Fruit fly (Drosophila melanogaster) whole organism, embryonic: ENCODE measurements around the gene galectin.

ENCODE experiments used
- Adf1 ChIP-seq: fragments of 200-800 bp; sonication (Bioruptor generic); IDR thresholded peaks from 2 replicates; pipeline ENCODE4 v1.3.6; 2022; ENCODE audit warnings: missing biosample characterization, missing genetic modification characterization
- Bgb ChIP-seq: fragments of 200-800 bp; sonication (Bioruptor generic); IDR thresholded peaks from 2 replicates; pipeline ENCODE4 v1.3.6; 2022; ENCODE audit warnings: missing biosample characterization, missing genetic modification characterization; ENCODE audit not compliant: partially characterized antibody
- CG10147 ChIP-seq: fragments of 200-800 bp; sonication (Bioruptor generic); optimal IDR thresholded peaks from 2 replicates; lab custom pipeline; 2019; ENCODE audit warnings: missing biosample characterization, mild to moderate bottlenecking, missing genetic modification characterization, moderate library complexity
- CG10274 ChIP-seq: fragments of 200-800 bp; sonication (Bioruptor generic); optimal IDR thresholded peaks from 3 replicates; lab custom pipeline; 2017; ENCODE audit warnings: missing biosample characterization, mild to moderate bottlenecking, missing genetic modification characterization
- CG11456 ChIP-seq: fragments of 200-800 bp; sonication (Bioruptor generic); IDR thresholded peaks from 3 replicates; pipeline ENCODE4 v1.3.6; 2022; ENCODE audit warnings: missing biosample characterization, missing genetic modification characterization
- CG11696 ChIP-seq: fragments of 200-800 bp; sonication (Bioruptor generic); IDR thresholded peaks from 2 replicates; pipeline ENCODE4 v1.3.6; 2022; ENCODE audit warnings: missing biosample characterization, missing genetic modification characterization
- CG12104 ChIP-seq: fragments of 200-800 bp; sonication (Bioruptor generic); optimal IDR thresholded peaks from 3 replicates; lab custom pipeline; 2016; ENCODE audit warnings: missing biosample characterization, missing genetic modification characterization
- CG12391 ChIP-seq: fragments of 200-800 bp; sonication (Bioruptor generic); optimal IDR thresholded peaks from 3 replicates; lab custom pipeline; 2018; ENCODE audit warnings: missing biosample characterization, mild to moderate bottlenecking, missing genetic modification characterization, moderate library complexity
- CG13287 ChIP-seq: fragments of 200-800 bp; sonication (Bioruptor generic); IDR thresholded peaks from 2 replicates; pipeline ENCODE4 v1.3.6; 2022; ENCODE audit warnings: missing biosample characterization, missing genetic modification characterization; ENCODE audit not compliant: partially characterized antibody
- CG13624 ChIP-seq: fragments of 200-800 bp; sonication (Bioruptor generic); optimal IDR thresholded peaks from 2 replicates; lab custom pipeline; 2016; ENCODE audit warnings: missing biosample characterization, missing genetic modification characterization
- CG13894 ChIP-seq: fragments of 200-800 bp; sonication (Bioruptor generic); optimal IDR thresholded peaks from 3 replicates; lab custom pipeline; 2018; ENCODE audit warnings: missing biosample characterization, mild to moderate bottlenecking, missing genetic modification characterization, moderate library complexity
- CG14710 ChIP-seq: fragments of 200-800 bp; sonication (Bioruptor generic); optimal IDR thresholded peaks from 3 replicates; lab custom pipeline; 2019; ENCODE audit warnings: missing biosample characterization, mild to moderate bottlenecking, missing genetic modification characterization, moderate library complexity
- CG15269 ChIP-seq: fragments of 200-800 bp; sonication (Bioruptor generic); optimal IDR thresholded peaks from 2 replicates; lab custom pipeline; 2018; ENCODE audit warnings: missing biosample characterization, mild to moderate bottlenecking, missing genetic modification characterization, moderate library complexity
- CG2712 ChIP-seq: fragments of 200-800 bp; optimal IDR thresholded peaks from 3 replicates; lab custom pipeline; 2019; ENCODE audit warnings: missing biosample characterization, mild to moderate bottlenecking, missing genetic modification characterization, moderate library complexity
- CG30020 ChIP-seq: fragments of 200-800 bp; optimal IDR thresholded peaks from 2 replicates; lab custom pipeline; 2019; ENCODE audit warnings: missing biosample characterization, mild to moderate bottlenecking, missing genetic modification characterization, moderate library complexity
- CG32772 ChIP-seq: fragments of 200-800 bp; sonication (Bioruptor generic); IDR thresholded peaks from 2 replicates; pipeline ENCODE4 v1.3.6; 2022; ENCODE audit warnings: missing biosample characterization, missing genetic modification characterization
- CG34224 ChIP-seq: fragments of 200-800 bp; sonication (Bioruptor generic); IDR thresholded peaks from 3 replicates; pipeline ENCODE4 v1.3.6; 2022; ENCODE audit warnings: missing biosample characterization, missing genetic modification characterization; ENCODE audit not compliant: partially characterized antibody
- CG4360 ChIP-seq: fragments of 200-800 bp; sonication (Bioruptor generic); IDR thresholded peaks from 2 replicates; pipeline ENCODE4 v1.3.6; 2022; ENCODE audit warnings: missing biosample characterization, missing genetic modification characterization
- CG7357 ChIP-seq: fragments of 200-800 bp; sonication (Bioruptor generic); IDR thresholded peaks from 3 replicates; pipeline ENCODE4 v1.3.6; 2022; ENCODE audit warnings: missing biosample characterization, missing genetic modification characterization
- CG7928 ChIP-seq: fragments of 200-800 bp; sonication (Bioruptor generic); optimal IDR thresholded peaks from 2 replicates; lab custom pipeline; 2017; ENCODE audit warnings: missing biosample characterization, mild to moderate bottlenecking, missing genetic modification characterization
- CG9437 ChIP-seq: fragments of 200-800 bp; sonication (Bioruptor generic); optimal IDR thresholded peaks from 2 replicates; lab custom pipeline; 2018; ENCODE audit warnings: missing biosample characterization, mild to moderate bottlenecking, missing genetic modification characterization
- Dll ChIP-seq: fragments of 200-800 bp; sonication (Bioruptor generic); IDR thresholded peaks from 4 replicates; pipeline ENCODE4 v1.3.6; 2022; ENCODE audit warnings: missing biosample characterization, missing genetic modification characterization; ENCODE audit not compliant: partially characterized antibody
- Dp ChIP-seq: fragments of 200-800 bp; sonication (Bioruptor generic); optimal IDR thresholded peaks from 2 replicates; lab custom pipeline; 2018; ENCODE audit warnings: missing biosample characterization, mild to moderate bottlenecking, missing genetic modification characterization, moderate library complexity
- Fer1 ChIP-seq: fragments of 200-800 bp; sonication (Bioruptor generic); optimal IDR thresholded peaks from 2 replicates; lab custom pipeline; 2017; ENCODE audit warnings: missing biosample characterization, mild to moderate bottlenecking, missing genetic modification characterization
- HmgZ ChIP-seq: fragments of 200-800 bp; sonication (Bioruptor generic); optimal IDR thresholded peaks from 2 replicates; lab custom pipeline; 2018; ENCODE audit warnings: missing biosample characterization, mild to moderate bottlenecking, missing genetic modification characterization
- Hmx ChIP-seq: fragments of 200-800 bp; sonication (Bioruptor generic); optimal IDR thresholded peaks from 2 replicates; lab custom pipeline; 2016; ENCODE audit warnings: missing biosample characterization, missing genetic modification characterization
- NfI ChIP-seq: fragments of 200-800 bp; sonication (Bioruptor generic); optimal IDR thresholded peaks from 3 replicates; lab custom pipeline; 2018; ENCODE audit warnings: missing biosample characterization, mild to moderate bottlenecking, missing genetic modification characterization, moderate library complexity
- PHDP ChIP-seq: fragments of 200-800 bp; sonication (Bioruptor generic); optimal IDR thresholded peaks from 3 replicates; lab custom pipeline; 2018; ENCODE audit warnings: missing biosample characterization, mild to moderate bottlenecking, missing genetic modification characterization, moderate library complexity
- Spps ChIP-seq: fragments of 200-800 bp; sonication (Bioruptor generic); optimal IDR thresholded peaks from 2 replicates; lab custom pipeline; 2018; ENCODE audit warnings: missing biosample characterization, mild to moderate bottlenecking, missing genetic modification characterization
- YL-1 ChIP-seq: fragments of 200-800 bp; sonication (Bioruptor generic); optimal IDR thresholded peaks from 3 replicates; lab custom pipeline; 2017; ENCODE audit warnings: missing biosample characterization, mild to moderate bottlenecking, missing genetic modification characterization
- amos ChIP-seq: fragments of 200-800 bp; sonication (Bioruptor generic); IDR thresholded peaks from 2 replicates; pipeline ENCODE4 v1.3.6; 2022; ENCODE audit warnings: missing biosample characterization, missing genetic modification characterization; ENCODE audit not compliant: partially characterized antibody
- bbx ChIP-seq: fragments of 200-800 bp; sonication (Bioruptor generic); IDR thresholded peaks from 2 replicates; pipeline ENCODE4 v1.3.6; 2022; ENCODE audit warnings: missing biosample characterization, missing genetic modification characterization; ENCODE audit not compliant: partially characterized antibody
- chinmo ChIP-seq: fragments of 200-800 bp; sonication (Bioruptor generic); IDR thresholded peaks from 4 replicates; pipeline ENCODE4 v1.3.6; 2022; ENCODE audit warnings: missing biosample characterization, missing genetic modification characterization; ENCODE audit not compliant: partially characterized antibody
- crc ChIP-seq: fragments of 200-800 bp; sonication (Bioruptor generic); optimal IDR thresholded peaks from 2 replicates; lab custom pipeline; 2016; ENCODE audit warnings: missing biosample characterization, missing genetic modification characterization
- fd102C ChIP-seq: fragments of 200-800 bp; sonication (Bioruptor generic); optimal IDR thresholded peaks from 2 replicates; lab custom pipeline; 2018; ENCODE audit warnings: missing biosample characterization, mild to moderate bottlenecking, missing genetic modification characterization, moderate library complexity
- fru ChIP-seq: fragments of >200 bp; optimal IDR thresholded peaks from 2 replicates; lab custom pipeline; 2017
- gt ChIP-seq: fragments of 200-800 bp; sonication (Bioruptor generic); IDR thresholded peaks from 2 replicates; pipeline ENCODE4 v1.3.6; 2022; ENCODE audit warnings: missing biosample characterization, missing genetic modification characterization
- hbn ChIP-seq: fragments of 200-800 bp; sonication (Bioruptor generic); IDR thresholded peaks from 2 replicates; pipeline ENCODE4 v1.3.6; 2022; ENCODE audit warnings: missing biosample characterization, missing genetic modification characterization; ENCODE audit not compliant: partially characterized antibody
- hth ChIP-seq: fragments of >200 bp; optimal IDR thresholded peaks from 2 replicates; lab custom pipeline; 2017; ENCODE audit warnings: inconsistent platforms
- nom ChIP-seq: fragments of 200-800 bp; sonication (Bioruptor generic); optimal IDR thresholded peaks from 2 replicates; lab custom pipeline; 2017; ENCODE audit warnings: missing biosample characterization, missing genetic modification characterization, mild to moderate bottlenecking, moderate library complexity, missing genetic modification reagents
- phol ChIP-seq: fragments of 200-800 bp; sonication (Bioruptor generic); optimal IDR thresholded peaks from 3 replicates; lab custom pipeline; 2018; ENCODE audit warnings: missing biosample characterization, mild to moderate bottlenecking, missing genetic modification characterization, moderate library complexity
- pzg ChIP-seq: fragments of 200-800 bp; sonication (Bioruptor generic); optimal IDR thresholded peaks from 3 replicates; lab custom pipeline; 2018; ENCODE audit warnings: missing biosample characterization, mild to moderate bottlenecking, missing genetic modification characterization, moderate library complexity
- rib ChIP-seq: fragments of 200-800 bp; sonication (Bioruptor generic); IDR thresholded peaks from 2 replicates; pipeline ENCODE4 v1.3.6; 2022; ENCODE audit warnings: missing biosample characterization, missing genetic modification characterization
- salm ChIP-seq: fragments of 200-800 bp; sonication (Bioruptor generic); optimal IDR thresholded peaks from 2 replicates; lab custom pipeline; 2018; ENCODE audit warnings: missing biosample characterization, mild to moderate bottlenecking, missing genetic modification characterization
- sob ChIP-seq: fragments of 200-800 bp; sonication (Bioruptor generic); IDR thresholded peaks from 2 replicates; pipeline ENCODE4 v1.3.6; 2022; ENCODE audit warnings: missing biosample characterization, missing genetic modification characterization
- toy ChIP-seq: fragments of 200-800 bp; sonication (Bioruptor generic); IDR thresholded peaks from 2 replicates; pipeline ENCODE4 v1.3.6; 2022; ENCODE audit warnings: missing biosample characterization, missing genetic modification characterization
- trem ChIP-seq: fragments of 200-800 bp; optimal IDR thresholded peaks from 3 replicates; lab custom pipeline; 2019; ENCODE audit warnings: missing biosample characterization, mild to moderate bottlenecking, missing genetic modification characterization, moderate library complexity
- vvl ChIP-seq: fragments of 200-800 bp; sonication (Bioruptor generic); IDR thresholded peaks from 2 replicates; pipeline ENCODE4 v1.3.6; 2022; ENCODE audit warnings: missing biosample characterization, missing genetic modification characterization
- wek ChIP-seq: fragments of 200-800 bp; sonication (Bioruptor generic); optimal IDR thresholded peaks from 3 replicates; lab custom pipeline; 2018; ENCODE audit warnings: missing biosample characterization, mild to moderate bottlenecking, missing genetic modification characterization, moderate library complexity
- yki ChIP-seq: fragments of >200 bp; optimal IDR thresholded peaks from 3 replicates; lab custom pipeline; 2018
- zf30C ChIP-seq: fragments of 200-800 bp; sonication (Bioruptor generic); optimal IDR thresholded peaks from 3 replicates; lab custom pipeline; 2018; ENCODE audit warnings: missing biosample characterization, mild to moderate bottlenecking, missing genetic modification characterization

The galectin gene

dm6 chr2L:94639-95059 lies 23.1 kb downstream of the galectin start, which contains the start of gene Zir (continued):
- TF ChIP-seq Bgb (GFP tag; lab: Robert Waterston, UW) (peak; percentile 78), fd102C (GFP tag; lab: Kevin White, UChicago) (no peak), CG2712 (tag; lab: Kevin White, UChicago) (no peak), CG9437 (GFP tag; lab: Kevin White, UChicago) (peak; percentile 26), fru (lab: Kevin White, UChicago) (no peak), zf30C (GFP tag; lab: Kevin White, UChicago) (no peak), CG30020 (tag; lab: Kevin White, UChicago) (peak; percentile 75), pzg (GFP tag; lab: Kevin White, UChicago) (peak; percentile 33), NfI (no peak), CG12104 (GFP tag; lab: Kevin White, UChicago) (no peak), PHDP (tag; lab: Kevin White, UChicago) (no peak), yki (lab: Kevin White, UChicago) (no peak), hbn (GFP tag; lab: Robert Waterston, UW) (peak; percentile 39; the same call in 1 of the 2 replicates), Hmx (GFP tag; lab: Kevin White, UChicago) (no peak), CG11456 (GFP tag; lab: Robert Waterston, UW) (no peak), YL-1 (GFP tag; lab: Kevin White, UChicago) (peak; percentile 40), wek (GFP tag; lab: Kevin White, UChicago) (peak; percentile 94), sob (GFP tag; lab: Robert Waterston, UW) (no peak; the same call in 1 of the 2 replicates), vvl (peak; percentile 45; the same call in 1 of the 2 replicates), CG32772 (GFP tag; lab: Robert Waterston, UW) (no peak), Dll (GFP tag; lab: Robert Waterston, UW) (peak; percentile 66; the same call in 2 of the 4 replicates), CG13287 (GFP tag; lab: Robert Waterston, UW) (peak; percentile 80), CG10274 (no peak), toy (GFP tag; lab: Robert Waterston, UW) (no peak), Fer1 (GFP tag; lab: Kevin White, UChicago) (peak; percentile 42), CG34224 (peak; percentile 66), CG7928 (peak; percentile 7), CG13624 (GFP tag; lab: Kevin White, UChicago) (peak; percentile 13), Adf1 (GFP tag; lab: Robert Waterston, UW) (peak; percentile 58), trem (tag; lab: Kevin White, UChicago) (peak; percentile 30), CG15269 (tag; lab: Kevin White, UChicago) (no peak), CG14710 (tag; lab: Kevin White, UChicago) (peak; percentile 13), CG11696 (no peak), HmgZ (tag; lab: Kevin White, UChicago) (peak; percentile 35), phol (no peak), bbx (GFP tag; lab: Robert Waterston, UW) (peak; percentile 80), CG10147 (GFP tag; lab: Kevin White, UChicago) (no peak), CG7357 (GFP tag; lab: Robert Waterston, UW) (no peak), nom (GFP tag; lab: Kevin White, UChicago) (peak; percentile 17), salm (tag; lab: Kevin White, UChicago) (no peak), crc (GFP tag; lab: Kevin White, UChicago) (no peak), CG13894 (tag; lab: Kevin White, UChicago) (no peak), hth (lab: Kevin White, UChicago) (no peak), amos (GFP tag; lab: Robert Waterston, UW) (peak; percentile 74; the same call in 1 of the 2 replicates), Spps (tag; lab: Kevin White, UChicago) (no peak), chinmo (GFP tag; lab: Robert Waterston, UW) (peak; percentile 77; the same call in 2 of the 4 replicates), gt (GFP tag; lab: Robert Waterston, UW) (no peak), CG12391 (tag; lab: Kevin White, UChicago) (peak; percentile 39), CG4360 (no peak), rib (no peak), Dp (GFP tag; lab: Kevin White, UChicago) (peak; percentile 16)
